Worm (Caenorhabditis elegans) whole organism, young adult: ENCODE results near the gene W04G3.13.

ENCODE experiments used
- B0261.1 ChIP-seq: sonication (generic microtip); optimal IDR thresholded peaks from 2 replicates; lab custom pipeline; 2016; ENCODE audit warnings: mild to moderate bottlenecking, missing genetic modification characterization, moderate library complexity, missing compliant biosample characterization
- C17E4.6 ChIP-seq: fragments of 200-800 bp; sonication (Bioruptor generic); IDR thresholded peaks from 2 replicates; pipeline ENCODE4 v1.3.6; 2022; ENCODE audit warnings: missing genetic modification reagents, missing genetic modification characterization, missing compliant biosample characterization
- F23B12.7 ChIP-seq: sonication (generic microtip); optimal IDR thresholded peaks from 2 replicates; lab custom pipeline; 2017; ENCODE audit warnings: missing genetic modification characterization, mild to moderate bottlenecking, missing compliant biosample characterization, antibody characterized with exemption, moderate library complexity; ENCODE audit not compliant: insufficient read depth
- F33H1.4 ChIP-seq: fragments of 200-800 bp; sonication (Bioruptor generic); IDR thresholded peaks from 2 replicates; pipeline ENCODE4 v1.3.6; 2022; ENCODE audit warnings: missing genetic modification reagents, missing genetic modification characterization, missing compliant biosample characterization
- F37B4.10 ChIP-seq: fragments of 200-800 bp; sonication (Bioruptor generic); IDR thresholded peaks from 2 replicates; pipeline ENCODE4 v1.3.6; 2022; ENCODE audit warnings: missing genetic modification characterization, missing compliant biosample characterization
- F39B2.1 ChIP-seq: fragments of 200-800 bp; sonication (Bioruptor generic); IDR thresholded peaks from 2 replicates; pipeline ENCODE4 v1.3.6; 2022; ENCODE audit warnings: missing genetic modification reagents, missing genetic modification characterization, missing compliant biosample characterization
- F52B5.7 ChIP-seq: sonication (generic microtip); optimal IDR thresholded peaks from 2 replicates; lab custom pipeline; 2016; ENCODE audit warnings: mild to moderate bottlenecking, missing genetic modification characterization, missing compliant biosample characterization
- Y53F4B.3 ChIP-seq: fragments of 200-800 bp; sonication (Bioruptor generic); IDR thresholded peaks from 2 replicates; pipeline ENCODE4 v1.3.6; 2022; ENCODE audit warnings: missing genetic modification reagents, missing genetic modification characterization, missing compliant biosample characterization
- Y53G8AR.9 ChIP-seq: fragments of 200-800 bp; sonication (Bioruptor generic); conservative IDR thresholded peaks from 2 replicates; pipeline ENCODE4 v1.3.6; 2022; ENCODE audit warnings: missing genetic modification reagents, missing genetic modification characterization, missing compliant biosample characterization
- Y67H2A.10 ChIP-seq: fragments of 200-800 bp; sonication (Bioruptor generic); conservative IDR thresholded peaks from 2 replicates; pipeline ENCODE4 v1.3.6; 2022; ENCODE audit warnings: missing genetic modification reagents, missing genetic modification characterization, missing compliant biosample characterization
- Y95B8A.8 ChIP-seq: fragments of 200-800 bp; sonication (Bioruptor generic); IDR thresholded peaks from 2 replicates; pipeline ENCODE4 v1.3.6; 2022; ENCODE audit warnings: missing genetic modification reagents, missing genetic modification characterization, missing compliant biosample characterization
- ama-1 ChIP-seq, 3 experiments: fragments of 150-350 bp in 1 of 3; sonication (generic microtip) in 2 of 3; optimal IDR thresholded peaks; 2 replicates each; lab custom pipeline; 2014 to 2018; ENCODE audit warnings: missing biosample characterization in 2 of 3, missing genetic modification characterization in 2 of 3, missing genetic modification reagents in 2 of 3
- attf-6 ChIP-seq: fragments of 200-800 bp; sonication (Bioruptor generic); IDR thresholded peaks from 2 replicates; pipeline ENCODE4 v1.3.6; 2022; ENCODE audit warnings: missing genetic modification reagents, missing genetic modification characterization, missing compliant biosample characterization
- bed-1 ChIP-seq: fragments of 200-800 bp; sonication (Bioruptor generic); IDR thresholded peaks from 2 replicates; pipeline ENCODE4 v1.3.6; 2022; ENCODE audit warnings: missing genetic modification reagents, missing genetic modification characterization, missing compliant biosample characterization
- bed-2 ChIP-seq: fragments of 200-800 bp; sonication (Bioruptor generic); IDR thresholded peaks from 2 replicates; pipeline ENCODE4 v1.3.6; 2022; ENCODE audit warnings: missing genetic modification reagents, missing genetic modification characterization, missing compliant biosample characterization
- ceh-100 ChIP-seq: fragments of 200-800 bp; sonication (Bioruptor generic); IDR thresholded peaks from 2 replicates; pipeline ENCODE4 v1.3.6; 2022; ENCODE audit warnings: missing genetic modification reagents, missing genetic modification characterization, missing compliant biosample characterization
- ceh-40 ChIP-seq: fragments of 200-800 bp; sonication (Bioruptor generic); IDR thresholded peaks from 2 replicates; pipeline ENCODE4 v1.3.6; 2022; ENCODE audit warnings: missing genetic modification characterization, missing compliant biosample characterization
- ceh-58 ChIP-seq: fragments of 200-800 bp; sonication (Bioruptor generic); IDR thresholded peaks from 2 replicates; pipeline ENCODE4 v1.3.6; 2022; ENCODE audit warnings: missing genetic modification characterization, missing compliant biosample characterization
- egl-18 ChIP-seq: fragments of 200-800 bp; sonication (Bioruptor generic); IDR thresholded peaks from 2 replicates; pipeline ENCODE4 v1.3.6; 2022; ENCODE audit warnings: missing genetic modification reagents, missing genetic modification characterization, missing compliant biosample characterization
- egl-44 ChIP-seq: fragments of 200-800 bp; sonication (Bioruptor generic); IDR thresholded peaks from 2 replicates; pipeline ENCODE4 v1.3.6; 2022; ENCODE audit warnings: missing genetic modification reagents, missing genetic modification characterization, missing compliant biosample characterization
- egrh-3 ChIP-seq: fragments of 200-800 bp; sonication (Bioruptor generic); IDR thresholded peaks from 2 replicates; pipeline ENCODE4 v1.3.6; 2022; ENCODE audit warnings: missing genetic modification reagents, missing genetic modification characterization, missing compliant biosample characterization
- ekl-4 ChIP-seq: fragments of 200-800 bp; sonication (Bioruptor generic); IDR thresholded peaks from 2 replicates; pipeline ENCODE4 v1.3.6; 2022; ENCODE audit warnings: missing genetic modification reagents, missing genetic modification characterization, missing compliant biosample characterization
- hlh-26 ChIP-seq: fragments of 200-800 bp; sonication (Bioruptor generic); conservative IDR thresholded peaks from 2 replicates; pipeline ENCODE4 v1.3.6; 2022; ENCODE audit warnings: missing genetic modification reagents, missing genetic modification characterization, missing compliant biosample characterization
- hrde-1 ChIP-seq: sonication (generic microtip); optimal IDR thresholded peaks from 2 replicates; lab custom pipeline; 2016; ENCODE audit warnings: missing genetic modification characterization, mild to moderate bottlenecking, missing compliant biosample characterization, moderate library complexity, missing genotype, missing genetic modification reagents, borderline replicate concordance
- hsf-1 ChIP-seq: fragments of 200-800 bp; sonication (Bioruptor generic); IDR thresholded peaks from 2 replicates; pipeline ENCODE4 v1.3.6; 2022; ENCODE audit warnings: missing genetic modification reagents, missing genetic modification characterization, missing compliant biosample characterization
- lin-26 ChIP-seq: fragments of 200-800 bp; sonication (Bioruptor generic); IDR thresholded peaks from 2 replicates; pipeline ENCODE4 v1.3.6; 2022; ENCODE audit warnings: missing genetic modification reagents, missing genetic modification characterization, missing compliant biosample characterization
- lin-54 ChIP-seq: fragments of 200-800 bp; sonication (Bioruptor generic); optimal IDR thresholded peaks from 2 replicates; lab custom pipeline; 2018; ENCODE audit warnings: mild to moderate bottlenecking, missing genetic modification characterization, missing compliant biosample characterization
- lir-1 ChIP-seq: fragments of 200-800 bp; sonication (Bioruptor generic); conservative IDR thresholded peaks from 2 replicates; pipeline ENCODE4 v1.3.6; 2022; ENCODE audit warnings: missing genetic modification reagents, missing genetic modification characterization, missing compliant biosample characterization
- madf-10 ChIP-seq: sonication (generic microtip); optimal IDR thresholded peaks from 2 replicates; lab custom pipeline; 2016; ENCODE audit warnings: mild to moderate bottlenecking, missing genetic modification characterization, missing compliant biosample characterization
- madf-3 ChIP-seq: fragments of 200-800 bp; sonication (Bioruptor generic); IDR thresholded peaks from 2 replicates; pipeline ENCODE4 v1.3.6; 2022; ENCODE audit warnings: missing genetic modification reagents, missing genetic modification characterization, missing compliant biosample characterization
- madf-6 ChIP-seq: fragments of 200-800 bp; sonication (Bioruptor generic); IDR thresholded peaks from 2 replicates; pipeline ENCODE4 v1.3.6; 2022; ENCODE audit warnings: missing genetic modification reagents, missing genetic modification characterization, missing compliant biosample characterization
- mel-28 ChIP-seq: sonication (generic microtip); optimal IDR thresholded peaks from 2 replicates; lab custom pipeline; 2016; ENCODE audit warnings: borderline replicate concordance, mild to moderate bottlenecking, missing genetic modification characterization, missing compliant biosample characterization
- mes-4 ChIP-seq: sonication (generic microtip); optimal IDR thresholded peaks from 2 replicates; lab custom pipeline; 2016; ENCODE audit warnings: missing genotype, missing genetic modification characterization, missing compliant biosample characterization
- nfyb-1 ChIP-seq: fragments of 200-800 bp; sonication (Bioruptor generic); IDR thresholded peaks from 2 replicates; pipeline ENCODE4 v1.3.6; 2022; ENCODE audit warnings: missing genetic modification reagents, missing genetic modification characterization, missing compliant biosample characterization
- nhr-120 ChIP-seq: fragments of 200-800 bp; sonication (Bioruptor generic); IDR thresholded peaks from 2 replicates; pipeline ENCODE4 v1.3.6; 2022; ENCODE audit warnings: missing genetic modification characterization, missing compliant biosample characterization
- nhr-27 ChIP-seq: fragments of 200-800 bp; sonication (Bioruptor generic); optimal IDR thresholded peaks from 2 replicates; lab custom pipeline; 2018; ENCODE audit warnings: mild to moderate bottlenecking, missing genetic modification characterization, moderate library complexity, missing compliant biosample characterization
- nhr-80 ChIP-seq: sonication (generic microtip); optimal IDR thresholded peaks from 2 replicates; lab custom pipeline; 2016; ENCODE audit warnings: missing genetic modification characterization, missing compliant biosample characterization
- pbrm-1 ChIP-seq: fragments of 200-800 bp; sonication (Bioruptor generic); IDR thresholded peaks from 2 replicates; pipeline ENCODE4 v1.3.6; 2022; ENCODE audit warnings: missing genetic modification reagents, missing genetic modification characterization, missing compliant biosample characterization
- pha-4 ChIP-seq: fragments of 150-350 bp; sonication (generic microtip); optimal IDR thresholded peaks from 2 replicates; lab custom pipeline; 2014; ENCODE audit warnings: missing biosample characterization, missing genetic modification reagents, missing genetic modification characterization
- sea-2 ChIP-seq: fragments of 200-800 bp; sonication (Bioruptor generic); IDR thresholded peaks from 2 replicates; pipeline ENCODE4 v1.3.6; 2022; ENCODE audit warnings: missing genetic modification characterization, missing compliant biosample characterization
- snpc-3.4 ChIP-seq: sonication (generic microtip); optimal IDR thresholded peaks from 2 replicates; lab custom pipeline; 2017; ENCODE audit warnings: missing genetic modification characterization, mild to moderate bottlenecking, missing compliant biosample characterization, antibody characterized with exemption, moderate library complexity, missing genotype, missing genetic modification reagents
- snpc-4 ChIP-seq, 5 experiments: fragments of 150-350 bp in 1 of 5; sonication (generic microtip) in 4 of 5; optimal IDR thresholded peaks; 2 replicates each; lab custom pipeline; 2014 to 2018; ENCODE audit warnings: missing genetic modification characterization in 5 of 5, missing biosample characterization in 3 of 5, antibody characterized with exemption in 2 of 5, mild to moderate bottlenecking in 2 of 5, missing compliant biosample characterization in 2 of 5, missing genotype in 2 of 5, moderate library complexity in 2 of 5, missing genetic modification reagents in 1 of 5
- sptf-2 ChIP-seq: fragments of 200-800 bp; sonication (Bioruptor generic); optimal IDR thresholded peaks from 2 replicates; lab custom pipeline; 2018; ENCODE audit warnings: mild to moderate bottlenecking, missing genetic modification characterization, missing compliant biosample characterization
- zfh-2 ChIP-seq: fragments of 200-800 bp; sonication (Bioruptor generic); conservative IDR thresholded peaks from 2 replicates; pipeline ENCODE4 v1.3.6; 2022; ENCODE audit warnings: missing genetic modification reagents, missing genetic modification characterization, missing compliant biosample characterization
- ztf-22 ChIP-seq: fragments of 200-800 bp; sonication (Bioruptor generic); optimal IDR thresholded peaks from 2 replicates; lab custom pipeline; 2018; ENCODE audit warnings: mild to moderate bottlenecking, missing genetic modification characterization, moderate library complexity, missing compliant biosample characterization
- ztf-26 ChIP-seq: sonication (generic microtip); optimal IDR thresholded peaks from 2 replicates; lab custom pipeline; 2017; ENCODE audit warnings: missing genetic modification characterization, missing compliant biosample characterization

The W04G3.13 gene

ce11 chrX:11093985-11094593, 14.5 kb upstream of the W04G3.13 start:
- TF ChIP-seq lin-54 (GFP tag; lab: Kevin White, UChicago) (peak; percentile 94), snpc-3.4 (tag; lab: Kevin White, UChicago) (peak; percentile 60), Y53F4B.3 (GFP tag; lab: Robert Waterston, UW) (no peak), Y95B8A.8 (0 out of 2 replicates have a peak, but pooled peaks have one; percentile 50), madf-10 (tag; lab: Kevin White, UChicago) (peak; percentile 97), egl-44 (GFP tag; lab: Robert Waterston, UW) (peak; percentile 96), ceh-58 (GFP tag; lab: Robert Waterston, UW) (peak; percentile 91), ceh-40 (peak; percentile 91), egrh-3 (GFP tag; lab: Robert Waterston, UW) (no peak; the same call in none of the 2 replicates), egl-18 (peak; percentile 98), hsf-1 (GFP tag; lab: Robert Waterston, UW) (peak; percentile 71), F23B12.7 (tag; lab: Kevin White, UChicago) (peak; percentile 98), snpc-4 (GFP tag; optimal IDR thresholded peaks at IDR 0.05; lab: Kevin White, UChicago) (peak; percentile 36), snpc-4 (tag; optimal IDR thresholded peaks at IDR 0.05; lab: Kevin White, UChicago) (peak; percentile 72 to 91 (median 86)), bed-2 (peak; percentile 88), sea-2 (GFP tag; lab: Robert Waterston, UW) (peak; percentile 95), F37B4.10 (GFP tag; lab: Robert Waterston, UW) (peak; percentile 97), madf-3 (GFP tag; lab: Robert Waterston, UW) (peak; percentile 86; the same call in 1 of the 2 replicates), hrde-1 (peak; percentile 71), mes-4 (tag; lab: Kevin White, UChicago) (no peak), nhr-120 (GFP tag; lab: Robert Waterston, UW) (peak; percentile 98), Y53G8AR.9 (GFP tag; lab: Robert Waterston, UW) (peak; percentile 100), C17E4.6 (GFP tag; lab: Robert Waterston, UW) (peak; percentile 91), zfh-2 (GFP tag; lab: Robert Waterston, UW) (no peak), lir-1 (GFP tag; lab: Robert Waterston, UW) (peak; percentile 96), nfyb-1 (GFP tag; lab: Robert Waterston, UW) (peak; percentile 99), ztf-26 (tag; lab: Kevin White, UChicago) (peak; percentile 100), ceh-100 (GFP tag; lab: Robert Waterston, UW) (peak; percentile 79), F52B5.7 (tag; lab: Kevin White, UChicago) (peak; percentile 99), lin-26 (GFP tag; lab: Robert Waterston, UW) (peak; percentile 89), ztf-22 (peak; percentile 97), hlh-26 (no peak), madf-6 (GFP tag; lab: Robert Waterston, UW) (no peak), sptf-2 (GFP tag; lab: Kevin White, UChicago) (peak; percentile 81), bed-1 (peak; percentile 96), ekl-4 (peak; percentile 95), attf-6 (GFP tag; lab: Robert Waterston, UW) (0 out of 2 replicates have a peak, but pooled peaks have one; percentile 13), nhr-27 (tag; lab: Kevin White, UChicago) (peak; percentile 90), F33H1.4 (GFP tag; lab: Robert Waterston, UW) (peak; percentile 53), F39B2.1 (GFP tag; lab: Robert Waterston, UW) (peak; percentile 46; the same call in 1 of the 2 replicates), nhr-80 (tag; lab: Kevin White, UChicago) (peak; percentile 98), mel-28 (tag; lab: Kevin White, UChicago) (peak; percentile 51), pbrm-1 (GFP tag; lab: Robert Waterston, UW) (peak; percentile 98), ama-1 (optimal IDR thresholded peaks at IDR 0.05; lab: Kevin White, UChicago) (no peak), ama-1 (GFP tag; optimal IDR thresholded peaks at IDR 0.05; lab: Kevin White, UChicago) (peak in 1 of 2 experiments; percentile 93), B0261.1 (peak; percentile 68), Y67H2A.10 (GFP tag; lab: Robert Waterston, UW) (0 out of 2 replicates have a peak, but pooled peaks have one; percentile 20), pha-4 (tag; lab: Kevin White, UChicago) (peak; percentile 98)
